Fruit fly (Drosophila melanogaster) whole organism, embryonic: Measurements from ENCODE around the gene Nle.

ENCODE experiments used
- Adf1 ChIP-seq: fragments of 200-800 bp; sonication (Bioruptor generic); IDR thresholded peaks from 2 replicates; pipeline ENCODE4 v1.3.6; 2022; ENCODE audit warnings: missing biosample characterization, missing genetic modification characterization
- Atf-2 ChIP-seq: fragments of 200-800 bp; sonication (Bioruptor generic); optimal IDR thresholded peaks from 2 replicates; lab custom pipeline; 2016; ENCODE audit warnings: missing biosample characterization, missing genetic modification characterization
- BEAF-32 ChIP-seq: fragments of 200-800 bp; sonication (Bioruptor generic); optimal IDR thresholded peaks from 3 replicates; lab custom pipeline; 2017; ENCODE audit warnings: missing biosample characterization, missing genetic modification characterization, mild to moderate bottlenecking, moderate library complexity, missing genetic modification reagents
- CG13775 ChIP-seq: fragments of 200-800 bp; sonication (Bioruptor generic); optimal IDR thresholded peaks from 3 replicates; lab custom pipeline; 2017; ENCODE audit warnings: missing biosample characterization, mild to moderate bottlenecking, missing genetic modification characterization
- CG15601 ChIP-seq: fragments of 200-800 bp; sonication (Bioruptor generic); optimal IDR thresholded peaks from 3 replicates; lab custom pipeline; 2019; ENCODE audit warnings: missing biosample characterization, mild to moderate bottlenecking, missing genetic modification characterization, moderate library complexity
- CG1603 ChIP-seq: fragments of 200-800 bp; sonication (Bioruptor generic); optimal IDR thresholded peaks from 2 replicates; lab custom pipeline; 2019; ENCODE audit warnings: missing biosample characterization, mild to moderate bottlenecking, missing genetic modification characterization, moderate library complexity
- CG17361 ChIP-seq: fragments of 200-800 bp; sonication (Bioruptor generic); IDR thresholded peaks from 3 replicates; pipeline ENCODE4 v1.3.6; 2022; ENCODE audit warnings: missing biosample characterization, missing genetic modification characterization
- CG18011 ChIP-seq: fragments of 200-800 bp; sonication (Bioruptor generic); optimal IDR thresholded peaks from 2 replicates; lab custom pipeline; 2017; ENCODE audit warnings: missing biosample characterization, missing genetic modification characterization, mild to moderate bottlenecking, moderate library complexity, missing genotype
- CG18619 ChIP-seq: fragments of 200-800 bp; sonication (Bioruptor generic); optimal IDR thresholded peaks from 3 replicates; lab custom pipeline; 2017; ENCODE audit warnings: missing biosample characterization, mild to moderate bottlenecking, missing genetic modification characterization
- CG3065 ChIP-seq: fragments of 200-800 bp; sonication (Bioruptor generic); optimal IDR thresholded peaks from 2 replicates; lab custom pipeline; 2016; ENCODE audit warnings: missing biosample characterization, missing genetic modification characterization
- CG31224 ChIP-seq: fragments of 200-800 bp; sonication (Bioruptor generic); IDR thresholded peaks from 2 replicates; pipeline ENCODE4 v1.3.6; 2022; ENCODE audit warnings: missing biosample characterization, missing genetic modification characterization
- CG34224 ChIP-seq: fragments of 200-800 bp; sonication (Bioruptor generic); IDR thresholded peaks from 3 replicates; pipeline ENCODE4 v1.3.6; 2022; ENCODE audit warnings: missing biosample characterization, missing genetic modification characterization; ENCODE audit not compliant: partially characterized antibody
- CG4328 ChIP-seq: fragments of 200-800 bp; sonication (Bioruptor generic); optimal IDR thresholded peaks from 3 replicates; lab custom pipeline; 2017; ENCODE audit warnings: missing biosample characterization, missing genetic modification reagents, missing genetic modification characterization
- CG4424 ChIP-seq: fragments of 200-800 bp; sonication (Bioruptor generic); optimal IDR thresholded peaks from 3 replicates; lab custom pipeline; 2016; ENCODE audit warnings: missing biosample characterization, missing genetic modification characterization
- CG6272 ChIP-seq: fragments of 200-800 bp; sonication (Bioruptor generic); IDR thresholded peaks from 2 replicates; pipeline ENCODE4 v1.3.6; 2022; ENCODE audit warnings: missing biosample characterization, missing genetic modification characterization
- CG7963 ChIP-seq: fragments of 200-800 bp; sonication (Bioruptor generic); IDR thresholded peaks from 3 replicates; pipeline ENCODE4 v1.3.6; 2022; ENCODE audit warnings: missing biosample characterization, missing genetic modification characterization; ENCODE audit not compliant: partially characterized antibody
- CG8089 ChIP-seq: fragments of 200-800 bp; sonication (Bioruptor generic); optimal IDR thresholded peaks from 3 replicates; lab custom pipeline; 2016; ENCODE audit warnings: missing biosample characterization, missing genetic modification characterization
- CG8765 ChIP-seq: fragments of 200-800 bp; sonication (Bioruptor generic); IDR thresholded peaks from 2 replicates; pipeline ENCODE4 v1.3.6; 2022; ENCODE audit warnings: missing biosample characterization, missing genetic modification characterization
- CG9437 ChIP-seq: fragments of 200-800 bp; sonication (Bioruptor generic); optimal IDR thresholded peaks from 2 replicates; lab custom pipeline; 2018; ENCODE audit warnings: missing biosample characterization, mild to moderate bottlenecking, missing genetic modification characterization
- CG9876 ChIP-seq: fragments of 200-800 bp; sonication (Bioruptor generic); optimal IDR thresholded peaks from 2 replicates; lab custom pipeline; 2016; ENCODE audit warnings: missing biosample characterization, missing genetic modification characterization
- CG9932 ChIP-seq: fragments of 200-800 bp; sonication (Bioruptor generic); IDR thresholded peaks from 2 replicates; pipeline ENCODE4 v1.3.6; 2022; ENCODE audit warnings: missing biosample characterization, missing genetic modification characterization
- Dbx ChIP-seq: fragments of 200-800 bp; sonication (Bioruptor generic); IDR thresholded peaks from 3 replicates; pipeline ENCODE4 v1.3.6; 2022; ENCODE audit warnings: missing biosample characterization, missing genetic modification characterization
- Deaf1 ChIP-seq: fragments of 200-800 bp; optimal IDR thresholded peaks from 3 replicates; lab custom pipeline; 2019; ENCODE audit warnings: missing biosample characterization, mild to moderate bottlenecking, missing genetic modification characterization, moderate library complexity
- Dek ChIP-seq: fragments of 200-800 bp; sonication (Bioruptor generic); optimal IDR thresholded peaks from 3 replicates; lab custom pipeline; 2019; ENCODE audit warnings: missing biosample characterization, mild to moderate bottlenecking, missing genetic modification characterization, moderate library complexity
- Elba2 ChIP-seq: fragments of 200-800 bp; sonication (Bioruptor generic); optimal IDR thresholded peaks from 3 replicates; lab custom pipeline; 2016; ENCODE audit warnings: missing biosample characterization, missing genetic modification characterization
- Gsc ChIP-seq: fragments of 200-800 bp; sonication (Bioruptor generic); IDR thresholded peaks from 2 replicates; pipeline ENCODE4 v1.3.6; 2022; ENCODE audit warnings: missing biosample characterization, missing genetic modification characterization
- HLH3B ChIP-seq: fragments of 200-800 bp; sonication (Bioruptor generic); IDR thresholded peaks from 2 replicates; pipeline ENCODE4 v1.3.6; 2022; ENCODE audit warnings: missing biosample characterization, missing genetic modification characterization
- Hmx ChIP-seq: fragments of 200-800 bp; sonication (Bioruptor generic); optimal IDR thresholded peaks from 2 replicates; lab custom pipeline; 2016; ENCODE audit warnings: missing biosample characterization, missing genetic modification characterization
- Hr3 ChIP-seq: fragments of 200-800 bp; sonication (Bioruptor generic); optimal IDR thresholded peaks from 3 replicates; lab custom pipeline; 2016; ENCODE audit warnings: missing biosample characterization, missing genetic modification characterization
- Scr ChIP-seq: fragments of 200-800 bp; sonication (Bioruptor generic); IDR thresholded peaks from 2 replicates; pipeline ENCODE4 v1.3.6; 2022; ENCODE audit warnings: missing biosample characterization, missing genetic modification characterization; ENCODE audit not compliant: partially characterized antibody
- Sox102F ChIP-seq: fragments of 200-800 bp; sonication (Bioruptor generic); optimal IDR thresholded peaks from 2 replicates; lab custom pipeline; 2018; ENCODE audit warnings: missing biosample characterization, mild to moderate bottlenecking, missing genetic modification characterization, moderate library complexity
- Sry-β ChIP-seq: fragments of 200-800 bp; sonication (Bioruptor generic); optimal IDR thresholded peaks from 2 replicates; lab custom pipeline; 2018; ENCODE audit warnings: missing biosample characterization, mild to moderate bottlenecking, missing genetic modification characterization, moderate library complexity
- TFAM ChIP-seq: fragments of 200-800 bp; sonication (Bioruptor generic); optimal IDR thresholded peaks from 2 replicates; lab custom pipeline; 2017; ENCODE audit warnings: missing biosample characterization, missing genetic modification characterization, inconsistent platforms
- Usf ChIP-seq: fragments of 200-800 bp; sonication (Bioruptor generic); optimal IDR thresholded peaks from 2 replicates; lab custom pipeline; 2017; ENCODE audit warnings: missing genotype, missing biosample characterization, missing genetic modification characterization
- Vsx1 ChIP-seq: fragments of 200-800 bp; sonication (Bioruptor generic); optimal IDR thresholded peaks from 2 replicates; lab custom pipeline; 2017; ENCODE audit warnings: missing biosample characterization, mild to moderate bottlenecking, missing genetic modification characterization, missing genetic modification reagents
- aop ChIP-seq: fragments of 200-800 bp; sonication (Bioruptor generic); IDR thresholded peaks from 2 replicates; pipeline ENCODE4 v1.3.6; 2022; ENCODE audit warnings: missing biosample characterization, missing genetic modification characterization
- ato ChIP-seq: fragments of 200-800 bp; sonication (Bioruptor generic); IDR thresholded peaks from 2 replicates; pipeline ENCODE4 v1.3.6; 2022; ENCODE audit warnings: missing biosample characterization, missing genetic modification characterization; ENCODE audit not compliant: partially characterized antibody
- dysf ChIP-seq: fragments of 200-800 bp; sonication (Bioruptor generic); IDR thresholded peaks from 3 replicates; pipeline ENCODE4 v1.3.6; 2022; ENCODE audit warnings: missing biosample characterization, missing genetic modification characterization
- ewg ChIP-seq: fragments of 200-800 bp; sonication (Bioruptor generic); optimal IDR thresholded peaks from 3 replicates; lab custom pipeline; 2017; ENCODE audit warnings: mild to moderate bottlenecking, missing biosample characterization, missing genetic modification reagents, missing genetic modification characterization
- gro ChIP-seq: fragments of 200-800 bp; sonication (Bioruptor generic); optimal IDR thresholded peaks from 2 replicates; lab custom pipeline; 2016; ENCODE audit warnings: missing biosample characterization, missing genetic modification characterization
- gsb-n ChIP-seq: fragments of 200-800 bp; sonication (Bioruptor generic); optimal IDR thresholded peaks from 3 replicates; lab custom pipeline; 2018; ENCODE audit warnings: missing biosample characterization, mild to moderate bottlenecking, missing genetic modification characterization
- gt ChIP-seq: fragments of 200-800 bp; sonication (Bioruptor generic); IDR thresholded peaks from 2 replicates; pipeline ENCODE4 v1.3.6; 2022; ENCODE audit warnings: missing biosample characterization, missing genetic modification characterization
- ind ChIP-seq: fragments of 200-800 bp; sonication (Bioruptor generic); optimal IDR thresholded peaks from 3 replicates; lab custom pipeline; 2016; ENCODE audit warnings: missing biosample characterization, missing genetic modification characterization
- jigr1 ChIP-seq: fragments of 200-800 bp; sonication (Bioruptor generic); IDR thresholded peaks from 3 replicates; pipeline ENCODE4 v1.3.6; 2022; ENCODE audit warnings: missing biosample characterization, missing genetic modification characterization
- kay ChIP-seq: fragments of 200-800 bp; sonication (Bioruptor generic); optimal IDR thresholded peaks from 2 replicates; lab custom pipeline; 2016; ENCODE audit warnings: missing biosample characterization, missing genetic modification characterization
- lab ChIP-seq: fragments of 200-800 bp; sonication (Bioruptor generic); optimal IDR thresholded peaks from 3 replicates; lab custom pipeline; 2017; ENCODE audit warnings: missing biosample characterization, missing genetic modification characterization, mild to moderate bottlenecking, moderate library complexity, missing genetic modification reagents
- maf-S ChIP-seq: fragments of 200-800 bp; sonication (Bioruptor generic); optimal IDR thresholded peaks from 2 replicates; lab custom pipeline; 2016; ENCODE audit warnings: missing biosample characterization, missing genetic modification characterization
- mld ChIP-seq: fragments of 200-800 bp; sonication (Bioruptor generic); IDR thresholded peaks from 3 replicates; pipeline ENCODE4 v1.3.6; 2022; ENCODE audit warnings: missing biosample characterization, missing genetic modification characterization; ENCODE audit not compliant: partially characterized antibody
- scrt ChIP-seq: fragments of 200-800 bp; sonication (Bioruptor generic); optimal IDR thresholded peaks from 2 replicates; lab custom pipeline; 2018; ENCODE audit warnings: missing biosample characterization, mild to moderate bottlenecking, missing genetic modification characterization, moderate library complexity

Gene Nle

dm6 chr2L:520331-521000 lies 47.5 kb downstream of the Nle start (continued):
- TF ChIP-seq CG13775 (GFP tag; lab: Kevin White, UChicago) (peak; percentile 77), Scr (GFP tag; lab: Robert Waterston, UW) (no peak), mld (GFP tag; lab: Robert Waterston, UW) (no peak), Sry-β (no peak), CG18011 (peak; percentile 45), scrt (GFP tag; lab: Kevin White, UChicago) (peak; percentile 35), CG1603 (tag; lab: Kevin White, UChicago) (peak; percentile 95), Dbx (no peak), ato (no peak), CG9932 (GFP tag; lab: Robert Waterston, UW) (no peak), dysf (GFP tag; lab: Robert Waterston, UW) (peak; percentile 86), HLH3B (GFP tag; lab: Robert Waterston, UW) (peak; percentile 92), CG4328 (no peak), Deaf1 (tag; lab: Kevin White, UChicago) (peak; percentile 66), jigr1 (GFP tag; lab: Robert Waterston, UW) (peak; percentile 75), lab (GFP tag; lab: Kevin White, UChicago) (peak; percentile 73), Adf1 (GFP tag; lab: Robert Waterston, UW) (0 out of 2 replicates have a peak, but pooled peaks have one; percentile 10), Elba2 (GFP tag; lab: Kevin White, UChicago) (no peak), BEAF-32 (GFP tag; lab: Kevin White, UChicago) (no peak), Dek (peak; percentile 81), Sox102F (peak; percentile 96), CG3065 (GFP tag; lab: Kevin White, UChicago) (peak; percentile 60), CG8765 (GFP tag; lab: Robert Waterston, UW) (peak; percentile 38; the same call in 1 of the 2 replicates), CG4424 (GFP tag; lab: Kevin White, UChicago) (peak; percentile 77), kay (peak; percentile 70), CG7963 (no peak), aop (GFP tag; lab: Robert Waterston, UW) (peak; percentile 44; the same call in 1 of the 2 replicates), CG9876 (GFP tag; lab: Kevin White, UChicago) (peak; percentile 30), CG15601 (tag; lab: Kevin White, UChicago) (peak; percentile 87), CG8089 (GFP tag; lab: Kevin White, UChicago) (peak; percentile 80), CG17361 (GFP tag; lab: Robert Waterston, UW) (peak; percentile 78), Hr3 (GFP tag; lab: Kevin White, UChicago) (peak; percentile 77), CG18619 (peak; percentile 72), CG31224 (GFP tag; lab: Robert Waterston, UW) (peak; percentile 27; the same call in 1 of the 2 replicates), maf-S (GFP tag; lab: Kevin White, UChicago) (peak; percentile 82), ewg (GFP tag; lab: Kevin White, UChicago) (peak; percentile 77), Atf-2 (peak; percentile 84), Gsc (peak; percentile 42; the same call in 1 of the 2 replicates), gro (GFP tag; lab: Kevin White, UChicago) (peak; percentile 36), gt (GFP tag; lab: Robert Waterston, UW) (no peak), CG9437 (peak; percentile 66), Vsx1 (peak; percentile 76), CG34224 (GFP tag; lab: Robert Waterston, UW) (no peak), gsb-n (tag; lab: Kevin White, UChicago) (peak; percentile 94), CG6272 (peak; percentile 61; the same call in 1 of the 2 replicates), TFAM (GFP tag; lab: Kevin White, UChicago) (peak; percentile 7), Usf (GFP tag; lab: Kevin White, UChicago) (peak; percentile 54), Hmx (no peak), ind (peak; percentile 57)
